Worm (Caenorhabditis elegans) whole organism, mixed stage, embryonic: ENCODE measurements around the gene clc-23.

Experiments used
- M03D4.4 ChIP-seq: sonication (generic microtip); optimal IDR thresholded peaks from 2 replicates; lab custom pipeline; 2017; ENCODE audit warnings: mild to moderate bottlenecking, missing genetic modification characterization, missing compliant biosample characterization
- blmp-1 ChIP-seq: fragments of 150-350 bp; optimal IDR thresholded peaks from 2 replicates; lab custom pipeline; 2014; ENCODE audit warnings: missing biosample characterization, missing genetic modification characterization
- ceh-39 ChIP-seq: fragments of 150-350 bp; optimal IDR thresholded peaks from 2 replicates; lab custom pipeline; 2014; ENCODE audit warnings: missing biosample characterization, missing genetic modification characterization
- ceh-43 ChIP-seq: fragments of 200-800 bp; sonication (Bioruptor generic); optimal IDR thresholded peaks from 2 replicates; lab custom pipeline; 2018; ENCODE audit warnings: mild to moderate bottlenecking, missing genetic modification characterization, moderate library complexity, missing compliant biosample characterization
- ces-1 ChIP-seq: fragments of 150-350 bp; optimal IDR thresholded peaks from 2 replicates; lab custom pipeline; 2014; ENCODE audit warnings: missing biosample characterization, missing genetic modification reagents, missing genetic modification characterization
- cnd-1 ChIP-seq: fragments of 200-800 bp; sonication (Bioruptor generic); optimal IDR thresholded peaks from 2 replicates; lab custom pipeline; 2018; ENCODE audit warnings: mild to moderate bottlenecking, missing genetic modification characterization, missing compliant biosample characterization
- drap-1 ChIP-seq: fragments of 200-800 bp; sonication (Bioruptor generic); optimal IDR thresholded peaks from 3 replicates; lab custom pipeline; 2018; ENCODE audit warnings: mild to moderate bottlenecking, missing genetic modification characterization, missing compliant biosample characterization
- elt-1 ChIP-seq: sonication (generic microtip); optimal IDR thresholded peaks from 2 replicates; lab custom pipeline; 2017; ENCODE audit warnings: missing genetic modification characterization, mild to moderate bottlenecking, missing compliant biosample characterization, antibody characterized with exemption, moderate library complexity, borderline replicate concordance; ENCODE audit not compliant: insufficient read depth
- elt-3 ChIP-seq: fragments of 150-350 bp; optimal IDR thresholded peaks from 2 replicates; lab custom pipeline; 2014; ENCODE audit warnings: missing biosample characterization, missing genetic modification characterization
- flh-1 ChIP-seq: fragments of 200-800 bp; sonication (Bioruptor generic); optimal IDR thresholded peaks from 2 replicates; lab custom pipeline; 2018; ENCODE audit warnings: mild to moderate bottlenecking, missing genetic modification characterization, moderate library complexity, missing compliant biosample characterization
- ham-2 ChIP-seq: fragments of 200-800 bp; sonication (Bioruptor generic); optimal IDR thresholded peaks from 2 replicates; lab custom pipeline; 2018; ENCODE audit warnings: mild to moderate bottlenecking, missing genetic modification characterization, missing compliant biosample characterization
- hlh-1 ChIP-seq: fragments of 150-350 bp; optimal IDR thresholded peaks from 2 replicates; lab custom pipeline; 2014; ENCODE audit warnings: missing biosample characterization, missing genetic modification reagents, missing genetic modification characterization
- lin-13 ChIP-seq: fragments of 150-350 bp; optimal IDR thresholded peaks from 2 replicates; lab custom pipeline; 2014; ENCODE audit warnings: missing biosample characterization, missing genetic modification characterization
- lin-32 ChIP-seq: fragments of 200-800 bp; sonication (Bioruptor generic); optimal IDR thresholded peaks from 2 replicates; lab custom pipeline; 2018; ENCODE audit warnings: mild to moderate bottlenecking, missing genetic modification characterization, missing compliant biosample characterization
- lsy-2 ChIP-seq: fragments of 150-350 bp; optimal IDR thresholded peaks from 2 replicates; lab custom pipeline; 2014; ENCODE audit warnings: missing biosample characterization, missing genetic modification characterization
- mep-1 ChIP-seq: fragments of 150-350 bp; optimal IDR thresholded peaks from 2 replicates; lab custom pipeline; 2017; ENCODE audit warnings: missing biosample characterization, missing genetic modification reagents, missing genetic modification characterization, inconsistent platforms
- mls-2 ChIP-seq: sonication (generic microtip); optimal IDR thresholded peaks from 2 replicates; lab custom pipeline; 2016; ENCODE audit warnings: mild to moderate bottlenecking, missing genetic modification characterization, moderate library complexity, missing compliant biosample characterization
- nhr-2 ChIP-seq: fragments of 150-350 bp; optimal IDR thresholded peaks from 2 replicates; lab custom pipeline; 2014; ENCODE audit warnings: missing biosample characterization, missing genetic modification characterization
- nhr-237 ChIP-seq: fragments of 150-350 bp; optimal IDR thresholded peaks from 2 replicates; lab custom pipeline; 2014; ENCODE audit warnings: missing biosample characterization, missing genetic modification characterization
- nhr-28 ChIP-seq: fragments of 150-350 bp; optimal IDR thresholded peaks from 2 replicates; lab custom pipeline; 2014; ENCODE audit warnings: missing biosample characterization, missing genetic modification characterization
- nhr-76 ChIP-seq: sonication (generic microtip); optimal IDR thresholded peaks from 2 replicates; lab custom pipeline; 2017; ENCODE audit warnings: missing biosample characterization, missing genetic modification characterization
- pha-4 ChIP-seq: fragments of 150-350 bp; optimal IDR thresholded peaks from 2 replicates; lab custom pipeline; 2018; ENCODE audit warnings: missing biosample characterization, missing genetic modification reagents, missing genetic modification characterization
- sem-2 ChIP-seq: fragments of 200-800 bp; sonication (Bioruptor generic); optimal IDR thresholded peaks from 2 replicates; lab custom pipeline; 2018; ENCODE audit warnings: mild to moderate bottlenecking, missing genetic modification characterization, missing compliant biosample characterization
- snpc-4 ChIP-seq: fragments of 150-350 bp; optimal IDR thresholded peaks from 2 replicates; lab custom pipeline; 2014; ENCODE audit warnings: missing biosample characterization, missing genetic modification characterization
- sptf-1 ChIP-seq: sonication (generic microtip); optimal IDR thresholded peaks from 2 replicates; lab custom pipeline; 2017; ENCODE audit warnings: mild to moderate bottlenecking, missing genetic modification characterization, moderate library complexity, missing compliant biosample characterization
- tbx-8 ChIP-seq: fragments of 200-800 bp; sonication (Bioruptor generic); optimal IDR thresholded peaks from 2 replicates; lab custom pipeline; 2018; ENCODE audit warnings: mild to moderate bottlenecking, missing genetic modification characterization, moderate library complexity, missing compliant biosample characterization
- unc-120 ChIP-seq: sonication (generic microtip); optimal IDR thresholded peaks from 2 replicates; lab custom pipeline; 2017; ENCODE audit warnings: missing genetic modification characterization, missing compliant biosample characterization; ENCODE audit not compliant: poor library complexity, severe bottlenecking
- unc-39 ChIP-seq: fragments of 150-350 bp; optimal IDR thresholded peaks from 2 replicates; lab custom pipeline; 2014; ENCODE audit warnings: missing biosample characterization, missing genetic modification characterization
- unc-62 ChIP-seq: fragments of 150-350 bp; optimal IDR thresholded peaks from 2 replicates; lab custom pipeline; 2014; ENCODE audit warnings: missing biosample characterization, missing genetic modification reagents, missing genetic modification characterization
- zip-8 ChIP-seq: fragments of 150-350 bp; optimal IDR thresholded peaks from 2 replicates; lab custom pipeline; 2014; ENCODE audit warnings: missing biosample characterization, missing genetic modification characterization
- ztf-11 ChIP-seq: fragments of 150-350 bp; optimal IDR thresholded peaks from 2 replicates; lab custom pipeline; 2014; ENCODE audit warnings: missing biosample characterization, missing genetic modification characterization

Gene clc-23

DNA sequence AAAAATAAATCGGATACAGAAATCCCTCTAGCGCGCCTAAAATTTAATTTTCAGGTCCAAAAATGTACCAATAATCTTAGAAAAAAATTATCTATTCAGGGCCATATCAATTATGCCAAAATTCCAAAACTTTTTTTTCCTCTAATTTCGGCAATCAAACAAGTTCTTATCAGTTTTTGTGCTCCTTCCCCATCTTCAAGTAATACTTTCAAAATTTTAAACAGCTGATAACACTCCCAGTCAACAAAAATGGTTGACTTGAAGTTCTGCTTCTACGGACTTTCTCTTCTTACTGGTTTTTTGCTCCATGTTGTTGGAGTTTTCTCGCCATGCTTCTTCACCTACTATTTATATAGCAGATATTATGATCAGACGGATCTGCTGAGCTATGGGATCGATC lies at the start of gene clc-23:
Gene clc-23, plus strand, starts transcription at position 223 of the 400 bp plus-strand sequence.
- TF ChIP-seq elt-3 (tag; lab: Kevin White, UChicago) (no peak), flh-1 (GFP tag; lab: Kevin White, UChicago) (no peak), hlh-1 (tag; lab: Kevin White, UChicago) (no peak), nhr-2 (tag; lab: Kevin White, UChicago) (no peak), lin-32 (GFP tag; lab: Kevin White, UChicago) (no peak), nhr-237 (no peak), ces-1 (GFP tag; lab: Kevin White, UChicago) (no peak), ham-2 (no peak), unc-120 (no peak), ceh-43 (GFP tag; lab: Kevin White, UChicago) (no peak), nhr-28 (tag; lab: Kevin White, UChicago) (no peak), cnd-1 (no peak), sptf-1 (no peak), tbx-8 (GFP tag; lab: Kevin White, UChicago) (no peak)

DNA sequence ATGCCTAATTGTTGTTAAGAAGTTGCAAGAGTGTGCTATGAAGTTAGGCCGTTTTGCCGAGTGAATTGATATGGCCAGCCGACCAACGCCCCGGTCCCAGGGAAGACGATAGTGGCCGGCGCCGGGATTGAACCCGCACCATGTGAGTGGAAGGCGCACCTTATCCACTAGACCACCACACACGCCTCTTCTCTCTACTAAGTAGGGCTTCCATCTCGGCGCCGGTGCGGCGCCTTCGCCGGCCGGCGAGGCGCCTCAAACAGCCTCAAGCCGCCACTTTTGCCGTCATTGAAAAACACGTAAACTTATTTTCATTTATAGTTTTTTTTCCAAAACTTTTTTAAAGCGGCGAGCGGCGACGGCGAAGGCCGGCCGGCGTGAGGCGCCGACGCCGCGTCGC lies 41.9 kb upstream of the clc-23 start:
- TF ChIP-seq M03D4.4 (tag; lab: Kevin White, UChicago) (no peak), pha-4 (tag; lab: Kevin White, UChicago) (no peak), cnd-1 (no peak), elt-3 (tag; lab: Kevin White, UChicago) (no peak), lsy-2 (tag; lab: Kevin White, UChicago) (no peak), nhr-28 (tag; lab: Kevin White, UChicago) (no peak), nhr-2 (tag; lab: Kevin White, UChicago) (no peak), nhr-237 (no peak), ceh-39 (tag; lab: Kevin White, UChicago) (no peak), snpc-4 (no peak), lin-13 (tag; lab: Kevin White, UChicago) (no peak), zip-8 (no peak), nhr-76 (no peak), blmp-1 (tag; lab: Kevin White, UChicago) (no peak), elt-1 (no peak), sptf-1 (no peak), ztf-11 (tag; lab: Kevin White, UChicago) (no peak), hlh-1 (tag; lab: Kevin White, UChicago) (no peak), ham-2 (no peak), ces-1 (GFP tag; lab: Kevin White, UChicago) (no peak)
- TF ChIP-seq, all 35 proteins: peak for 0

DNA sequence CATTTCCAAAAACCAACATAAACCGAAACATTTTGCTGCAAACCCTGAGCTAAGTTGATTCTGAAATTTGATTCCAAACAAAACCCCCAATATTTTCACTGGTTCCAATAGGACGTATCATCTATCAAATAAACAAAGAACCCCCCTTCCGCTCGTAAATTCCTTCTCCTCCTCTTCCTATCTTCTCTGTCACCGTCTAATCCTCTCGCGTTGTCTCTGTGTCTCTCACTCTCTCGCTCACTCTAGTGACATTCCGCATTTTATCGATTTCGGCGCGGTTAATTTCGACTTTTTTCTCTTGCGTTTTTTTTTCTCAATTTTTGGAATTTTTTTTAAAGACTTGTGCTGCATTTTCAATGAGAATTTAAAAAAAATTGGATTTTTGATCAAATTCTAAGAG lies 38.8 kb upstream of the clc-23 start:
- no peak for TF ChIP-seq unc-39 (tag; lab: Kevin White, UChicago)
- TF ChIP-seq unc-62 (GFP tag; lab: Kevin White, UChicago): peak; percentile 64
- peak; percentile 69 for TF ChIP-seq ces-1 (GFP tag; lab: Kevin White, UChicago)
- TF ChIP-seq nhr-237: peak; percentile 47
- peak; percentile 12 for TF ChIP-seq lin-13 (tag; lab: Kevin White, UChicago)
- TF ChIP-seq elt-3 (tag; lab: Kevin White, UChicago): peak; percentile 4
- no peak for TF ChIP-seq snpc-4
- TF ChIP-seq pha-4 (tag; lab: Kevin White, UChicago): peak; percentile 50
- peak; percentile 26 for TF ChIP-seq hlh-1 (tag; lab: Kevin White, UChicago)

DNA sequence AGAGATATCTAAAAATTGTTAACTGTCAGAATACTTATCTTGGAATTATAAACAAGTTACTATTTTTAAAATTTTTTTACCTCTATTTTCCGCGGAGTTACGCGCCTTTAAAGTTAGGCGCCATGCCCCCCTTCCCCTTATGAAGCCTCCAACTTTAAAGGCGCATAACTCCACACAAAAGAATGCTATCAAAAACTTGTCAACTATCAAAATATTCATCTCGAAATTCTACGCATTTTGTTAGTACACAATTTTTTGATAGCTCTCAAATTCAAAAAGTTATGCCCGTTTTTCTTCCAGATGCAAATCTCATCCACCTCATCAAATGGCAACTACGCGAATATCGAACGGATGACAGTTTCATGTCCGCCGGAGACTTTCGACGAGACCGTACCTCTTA lies 37.8 kb upstream of the clc-23 start, which contains the start of gene tbc-10:
Gene tbc-10, plus strand, starts transcription at position 301 of the 400 bp plus-strand sequence.
- TF ChIP-seq mls-2 (tag; lab: Kevin White, UChicago): no peak
- TF ChIP-seq M03D4.4 (tag; lab: Kevin White, UChicago): no peak
- no peak for TF ChIP-seq unc-120
- no peak for TF ChIP-seq snpc-4
- no peak for TF ChIP-seq unc-62 (GFP tag; lab: Kevin White, UChicago)
- TF ChIP-seq lin-13 (tag; lab: Kevin White, UChicago): no peak
- no peak for TF ChIP-seq drap-1
- no peak for TF ChIP-seq sem-2
- TF ChIP-seq elt-1: no peak
- TF ChIP-seq mep-1 (tag; lab: Kevin White, UChicago): no peak
- TF ChIP-seq unc-39 (tag; lab: Kevin White, UChicago): no peak
- TF ChIP-seq nhr-28 (tag; lab: Kevin White, UChicago): no peak
- no peak for TF ChIP-seq cnd-1
- no peak for TF ChIP-seq flh-1 (GFP tag; lab: Kevin White, UChicago)
- no peak for TF ChIP-seq hlh-1 (tag; lab: Kevin White, UChicago)
- TF ChIP-seq, all 35 proteins: peak for 0

DNA sequence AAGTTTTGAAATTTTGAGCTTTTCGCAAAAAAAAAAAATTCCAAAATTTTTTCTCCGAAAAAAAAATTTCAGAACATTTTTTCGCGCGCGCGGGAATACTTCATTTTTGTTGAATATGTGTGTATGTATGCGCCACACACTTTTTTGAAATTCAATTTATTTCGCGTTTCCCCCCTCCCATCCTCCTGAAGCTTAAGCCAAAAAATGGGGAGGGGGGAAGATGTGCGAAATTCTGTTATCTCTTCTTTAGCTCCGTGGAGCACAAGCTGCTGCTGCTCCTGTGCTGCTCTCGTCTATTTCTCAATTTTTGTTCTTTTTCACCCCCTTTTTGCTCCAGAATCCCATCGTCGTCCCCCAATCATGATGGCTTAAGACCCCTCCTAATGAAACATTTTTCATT lies 31.2 kb upstream of the clc-23 start:
- TF ChIP-seq ces-1 (GFP tag; lab: Kevin White, UChicago): peak; percentile 83
- TF ChIP-seq sptf-1: no peak
- TF ChIP-seq snpc-4: no peak
